Fruit fly (Drosophila melanogaster) whole organism, embryonic: ENCODE data around the gene CG3457.
A peak's percentile ranks its signal among the peaks of the same experiment; 100 is the strongest.

Experiments
- B-H1 ChIP-seq: fragments of 200-800 bp; sonication (Bioruptor generic); IDR thresholded peaks from 3 replicates; pipeline ENCODE4 v1.3.6; 2022; ENCODE audit warnings: missing biosample characterization, missing genetic modification characterization
- CG10366 ChIP-seq: fragments of 200-800 bp; sonication (Bioruptor generic); IDR thresholded peaks from 2 replicates; pipeline ENCODE4 v1.3.6; 2022; ENCODE audit warnings: missing biosample characterization, missing genetic modification characterization
- CG11085 ChIP-seq: fragments of 200-800 bp; sonication (Bioruptor generic); IDR thresholded peaks from 2 replicates; pipeline ENCODE4 v1.3.6; 2022; ENCODE audit warnings: missing biosample characterization, missing genetic modification characterization
- CG11093 ChIP-seq: fragments of 200-800 bp; sonication (Bioruptor generic); IDR thresholded peaks from 3 replicates; pipeline ENCODE4 v1.3.6; 2022; ENCODE audit warnings: missing biosample characterization, missing genetic modification characterization
- CG12071 ChIP-seq: fragments of 200-800 bp; sonication (Bioruptor generic); optimal IDR thresholded peaks from 3 replicates; lab custom pipeline; 2018; ENCODE audit warnings: missing biosample characterization, mild to moderate bottlenecking, missing genetic modification characterization
- CG14710 ChIP-seq: fragments of 200-800 bp; sonication (Bioruptor generic); optimal IDR thresholded peaks from 3 replicates; lab custom pipeline; 2019; ENCODE audit warnings: missing biosample characterization, mild to moderate bottlenecking, missing genetic modification characterization, moderate library complexity
- CG16815 ChIP-seq: fragments of 200-800 bp; sonication (Bioruptor generic); optimal IDR thresholded peaks from 3 replicates; lab custom pipeline; 2017; ENCODE audit warnings: missing biosample characterization, mild to moderate bottlenecking, missing genetic modification characterization
- CG1792 ChIP-seq: fragments of 200-800 bp; sonication (Bioruptor generic); optimal IDR thresholded peaks from 2 replicates; lab custom pipeline; 2016; ENCODE audit warnings: missing biosample characterization, missing genetic modification characterization
- CG1832 ChIP-seq: fragments of 200-800 bp; sonication (Bioruptor generic); optimal IDR thresholded peaks from 2 replicates; lab custom pipeline; 2017; ENCODE audit warnings: missing biosample characterization, mild to moderate bottlenecking, missing genetic modification characterization, inconsistent platforms
- CG18619 ChIP-seq: fragments of 200-800 bp; sonication (Bioruptor generic); optimal IDR thresholded peaks from 3 replicates; lab custom pipeline; 2017; ENCODE audit warnings: missing biosample characterization, mild to moderate bottlenecking, missing genetic modification characterization
- CG32772 ChIP-seq: fragments of 200-800 bp; sonication (Bioruptor generic); IDR thresholded peaks from 2 replicates; pipeline ENCODE4 v1.3.6; 2022; ENCODE audit warnings: missing biosample characterization, missing genetic modification characterization
- CG34376 ChIP-seq: fragments of 200-800 bp; sonication (Bioruptor generic); optimal IDR thresholded peaks from 2 replicates; lab custom pipeline; 2018; ENCODE audit warnings: missing biosample characterization, mild to moderate bottlenecking, missing genetic modification characterization
- CG42726 ChIP-seq: fragments of 200-800 bp; sonication (Bioruptor generic); IDR thresholded peaks from 2 replicates; pipeline ENCODE4 v1.3.6; 2022; ENCODE audit warnings: missing biosample characterization, missing genetic modification characterization; ENCODE audit not compliant: partially characterized antibody
- CG4360 ChIP-seq: fragments of 200-800 bp; sonication (Bioruptor generic); IDR thresholded peaks from 2 replicates; pipeline ENCODE4 v1.3.6; 2022; ENCODE audit warnings: missing biosample characterization, missing genetic modification characterization
- CG4854 ChIP-seq: fragments of 200-800 bp; sonication (Bioruptor generic); optimal IDR thresholded peaks from 2 replicates; lab custom pipeline; 2016; ENCODE audit warnings: missing biosample characterization, missing genetic modification characterization, inconsistent platforms
- CG6175 ChIP-seq: fragments of 200-800 bp; sonication (Bioruptor generic); IDR thresholded peaks from 3 replicates; pipeline ENCODE4 v1.3.6; 2022; ENCODE audit warnings: missing biosample characterization, missing genetic modification characterization
- CG6854 ChIP-seq: fragments of 200-800 bp; sonication (Bioruptor generic); optimal IDR thresholded peaks from 3 replicates; lab custom pipeline; 2017; ENCODE audit warnings: missing biosample characterization, mild to moderate bottlenecking, missing genetic modification characterization
- CG9215 ChIP-seq: fragments of 200-800 bp; sonication (Bioruptor generic); IDR thresholded peaks from 2 replicates; pipeline ENCODE4 v1.3.6; 2022; ENCODE audit warnings: missing biosample characterization, missing genetic modification characterization
- CG9876 ChIP-seq: fragments of 200-800 bp; sonication (Bioruptor generic); optimal IDR thresholded peaks from 2 replicates; lab custom pipeline; 2016; ENCODE audit warnings: missing biosample characterization, missing genetic modification characterization
- Camta ChIP-seq: fragments of 200-800 bp; sonication (Bioruptor generic); optimal IDR thresholded peaks from 2 replicates; lab custom pipeline; 2016; ENCODE audit warnings: missing biosample characterization, missing genetic modification characterization
- Deaf1 ChIP-seq: fragments of 200-800 bp; optimal IDR thresholded peaks from 3 replicates; lab custom pipeline; 2019; ENCODE audit warnings: missing biosample characterization, mild to moderate bottlenecking, missing genetic modification characterization, moderate library complexity
- Dip3 ChIP-seq: fragments of 200-800 bp; sonication (Bioruptor generic); optimal IDR thresholded peaks from 3 replicates; lab custom pipeline; 2016; ENCODE audit warnings: missing biosample characterization, missing genetic modification characterization
- Doc2 ChIP-seq: fragments of 200-800 bp; sonication (Bioruptor generic); IDR thresholded peaks from 2 replicates; pipeline ENCODE4 v1.3.6; 2022; ENCODE audit warnings: missing biosample characterization, missing genetic modification characterization
- H2.0 ChIP-seq: fragments of 200-800 bp; sonication (Bioruptor generic); IDR thresholded peaks from 2 replicates; pipeline ENCODE4 v1.3.6; 2022; ENCODE audit warnings: missing biosample characterization, missing genetic modification characterization
- HLH3B ChIP-seq: fragments of 200-800 bp; sonication (Bioruptor generic); IDR thresholded peaks from 2 replicates; pipeline ENCODE4 v1.3.6; 2022; ENCODE audit warnings: missing biosample characterization, missing genetic modification characterization
- HmgD ChIP-seq: fragments of 200-800 bp; sonication (Bioruptor generic); optimal IDR thresholded peaks from 3 replicates; lab custom pipeline; 2016; ENCODE audit warnings: missing biosample characterization, missing genetic modification characterization
- HmgZ ChIP-seq: fragments of 200-800 bp; sonication (Bioruptor generic); optimal IDR thresholded peaks from 2 replicates; lab custom pipeline; 2018; ENCODE audit warnings: missing biosample characterization, mild to moderate bottlenecking, missing genetic modification characterization
- Hmr ChIP-seq: fragments of 200-800 bp; sonication (Bioruptor generic); optimal IDR thresholded peaks from 3 replicates; lab custom pipeline; 2017; ENCODE audit warnings: mild to moderate bottlenecking, missing biosample characterization, missing genetic modification reagents, missing genetic modification characterization
- Hmx ChIP-seq: fragments of 200-800 bp; sonication (Bioruptor generic); optimal IDR thresholded peaks from 2 replicates; lab custom pipeline; 2016; ENCODE audit warnings: missing biosample characterization, missing genetic modification characterization
- Jarid2 ChIP-seq: fragments of 200-800 bp; sonication (Bioruptor generic); optimal IDR thresholded peaks from 3 replicates; lab custom pipeline; 2017; ENCODE audit warnings: mild to moderate bottlenecking, missing biosample characterization, missing genetic modification reagents, missing genetic modification characterization
- Meics ChIP-seq: fragments of 200-800 bp; sonication (Bioruptor generic); optimal IDR thresholded peaks from 2 replicates; lab custom pipeline; 2017; ENCODE audit warnings: missing biosample characterization, mild to moderate bottlenecking, missing genetic modification characterization
- Opbp ChIP-seq: fragments of 200-800 bp; sonication (Bioruptor generic); IDR thresholded peaks from 3 replicates; pipeline ENCODE4 v1.3.6; 2022; ENCODE audit warnings: missing biosample characterization, missing genetic modification characterization; ENCODE audit not compliant: partially characterized antibody
- Ptx1 ChIP-seq: fragments of 200-800 bp; sonication (Bioruptor generic); IDR thresholded peaks from 2 replicates; pipeline ENCODE4 v1.3.6; 2022; ENCODE audit warnings: missing biosample characterization, missing genetic modification characterization
- Scr ChIP-seq: fragments of 200-800 bp; sonication (Bioruptor generic); IDR thresholded peaks from 2 replicates; pipeline ENCODE4 v1.3.6; 2022; ENCODE audit warnings: missing biosample characterization, missing genetic modification characterization; ENCODE audit not compliant: partially characterized antibody
- Stat92E ChIP-seq, 3 experiments: fragments of >200 bp in 2 of 3; fragments of 200-800 bp in 1 of 3; sonication (Bioruptor generic) in 1 of 3; optimal IDR thresholded peaks; 2 replicates each; lab custom pipeline; 2017 to 2019; ENCODE audit warnings: missing biosample characterization in 3 of 3, missing genetic modification characterization in 3 of 3, mild to moderate bottlenecking in 1 of 3, moderate library complexity in 1 of 3
- ase ChIP-seq: fragments of 200-800 bp; sonication (Bioruptor generic); IDR thresholded peaks from 3 replicates; pipeline ENCODE4 v1.3.6; 2022; ENCODE audit warnings: missing biosample characterization, missing genetic modification characterization
- bsh ChIP-seq, 2 experiments: fragments of 200-800 bp; sonication (Bioruptor generic); optimal IDR thresholded peaks; 2 replicates each; lab custom pipeline; 2017 to 2018; ENCODE audit warnings: mild to moderate bottlenecking in 2 of 2, missing biosample characterization in 2 of 2, missing genetic modification characterization in 2 of 2, moderate library complexity in 1 of 2
- corto ChIP-seq: fragments of 200-800 bp; sonication (Bioruptor generic); optimal IDR thresholded peaks from 2 replicates; lab custom pipeline; 2016; ENCODE audit warnings: missing biosample characterization, mild to moderate bottlenecking, missing genetic modification characterization, moderate library complexity
- cwo ChIP-seq: fragments of 200-800 bp; sonication (Bioruptor generic); optimal IDR thresholded peaks from 3 replicates; lab custom pipeline; 2017; ENCODE audit warnings: missing biosample characterization, missing genetic modification characterization, mild to moderate bottlenecking, moderate library complexity, missing genetic modification reagents
- dm ChIP-seq: fragments of 200-800 bp; sonication (Bioruptor generic); optimal IDR thresholded peaks from 3 replicates; lab custom pipeline; 2016; ENCODE audit warnings: missing biosample characterization, missing genetic modification characterization
- ftz-f1 ChIP-seq: fragments of 200-800 bp; sonication (Bioruptor generic); optimal IDR thresholded peaks from 2 replicates; lab custom pipeline; 2016; ENCODE audit warnings: missing biosample characterization, missing genetic modification characterization
- gce ChIP-seq: fragments of 200-800 bp; sonication (Bioruptor generic); IDR thresholded peaks from 3 replicates; pipeline ENCODE4 v1.3.6; 2022; ENCODE audit warnings: missing biosample characterization, missing genetic modification characterization
- grau ChIP-seq: fragments of 200-800 bp; optimal IDR thresholded peaks from 3 replicates; lab custom pipeline; 2019; ENCODE audit warnings: missing biosample characterization, mild to moderate bottlenecking, missing genetic modification characterization, moderate library complexity
- gt ChIP-seq: fragments of 200-800 bp; sonication (Bioruptor generic); IDR thresholded peaks from 2 replicates; pipeline ENCODE4 v1.3.6; 2022; ENCODE audit warnings: missing biosample characterization, missing genetic modification characterization
- jumu ChIP-seq: fragments of 200-800 bp; sonication (Bioruptor generic); optimal IDR thresholded peaks from 3 replicates; lab custom pipeline; 2016; ENCODE audit warnings: missing biosample characterization, missing genetic modification characterization
- lov ChIP-seq, 2 experiments: fragments of 200-800 bp in 1 of 2; fragments of >200 bp in 1 of 2; sonication (Bioruptor generic) in 1 of 2; IDR thresholded peaks in 1 of 2; optimal IDR thresholded peaks in 1 of 2; 2 replicates in 1 of 2; 3 replicates in 1 of 2; pipeline versions ENCODE4 v1.3.6 to Lab custom; 2017 to 2022; ENCODE audit warnings: missing biosample characterization in 1 of 2, missing genetic modification characterization in 1 of 2
- mirr ChIP-seq: fragments of 200-800 bp; sonication (Bioruptor generic); optimal IDR thresholded peaks from 3 replicates; lab custom pipeline; 2018; ENCODE audit warnings: missing biosample characterization, mild to moderate bottlenecking, missing genetic modification characterization
- pzg ChIP-seq: fragments of 200-800 bp; sonication (Bioruptor generic); optimal IDR thresholded peaks from 3 replicates; lab custom pipeline; 2018; ENCODE audit warnings: missing biosample characterization, mild to moderate bottlenecking, missing genetic modification characterization, moderate library complexity
- rib ChIP-seq: fragments of 200-800 bp; sonication (Bioruptor generic); IDR thresholded peaks from 2 replicates; pipeline ENCODE4 v1.3.6; 2022; ENCODE audit warnings: missing biosample characterization, missing genetic modification characterization
- unc-4 ChIP-seq: fragments of 200-800 bp; sonication (Bioruptor generic); IDR thresholded peaks from 2 replicates; pipeline ENCODE4 v1.3.6; 2022; ENCODE audit warnings: missing biosample characterization, missing genetic modification characterization; ENCODE audit not compliant: partially characterized antibody

Gene CG3457

DNA sequence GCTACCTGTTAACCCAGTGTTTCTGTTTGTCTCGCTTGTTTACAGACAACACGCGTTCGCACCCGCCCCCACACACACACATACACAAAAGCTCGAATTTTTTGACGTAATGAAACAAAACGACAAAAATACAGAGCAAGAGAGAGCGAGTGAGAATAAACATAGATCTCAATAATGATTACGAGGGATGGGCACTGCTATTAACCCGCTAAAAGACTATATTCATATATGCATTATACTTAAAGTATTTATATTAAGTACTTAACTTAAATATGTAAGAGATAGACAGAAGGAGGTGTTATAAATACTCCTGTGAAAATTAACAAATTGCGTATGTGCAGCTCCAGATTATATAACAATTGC lies 45.8 kb upstream of the CG3457 start (continued):
- peak; percentile 65 for TF ChIP-seq Hmr (GFP tag; lab: Kevin White, UChicago)
- TF ChIP-seq CG11093 (GFP tag; lab: Robert Waterston, UW) = no peak; the same call in 2 of the 3 replicates
- TF ChIP-seq CG4854 (GFP tag; lab: Kevin White, UChicago) = no peak
- no peak for TF ChIP-seq CG6175 (GFP tag; lab: Robert Waterston, UW)
- peak in 1 of 2 experiments; percentile 46 for TF ChIP-seq bsh (GFP tag; optimal IDR thresholded peaks at IDR 0.05; lab: Kevin White, UChicago)
- no peak for TF ChIP-seq HmgD (GFP tag; lab: Kevin White, UChicago)
- TF ChIP-seq CG9876 (GFP tag; lab: Kevin White, UChicago) = no peak
- TF ChIP-seq Scr (GFP tag; lab: Robert Waterston, UW) = no peak
- no peak for TF ChIP-seq HmgZ
- peak; percentile 22 for TF ChIP-seq dm (GFP tag; lab: Kevin White, UChicago)
- TF ChIP-seq CG6854 (GFP tag; lab: Kevin White, UChicago) = no peak
- no peak for TF ChIP-seq CG16815 (GFP tag; lab: Kevin White, UChicago)
- no peak for TF ChIP-seq Deaf1 (tag; lab: Kevin White, UChicago)
- peak; percentile 23 for TF ChIP-seq Camta (GFP tag; lab: Kevin White, UChicago)
- peak; percentile 28; the same call in 1 of the 2 replicates for TF ChIP-seq Ptx1
- no peak for TF ChIP-seq Dip3 (GFP tag; lab: Kevin White, UChicago)
- TF ChIP-seq CG10366 (GFP tag; lab: Robert Waterston, UW) = no peak
- TF ChIP-seq Meics (GFP tag; lab: Kevin White, UChicago) = peak; percentile 57
- peak; percentile 8; the same call in 1 of the 3 replicates for TF ChIP-seq gce (GFP tag; lab: Robert Waterston, UW)
- 0 out of 2 replicates have a peak, but pooled peaks have one; percentile 11 for TF ChIP-seq CG4360 (GFP tag; lab: Robert Waterston, UW)
- peak; percentile 20; the same call in 1 of the 2 replicates for TF ChIP-seq HLH3B (GFP tag; lab: Robert Waterston, UW)
- TF ChIP-seq CG12071 (GFP tag; lab: Kevin White, UChicago) = peak; percentile 61
- TF ChIP-seq mirr = peak; percentile 97
- no peak; the same call in 2 of the 3 replicates for TF ChIP-seq B-H1
- TF ChIP-seq corto (GFP tag; lab: Kevin White, UChicago) = peak; percentile 51
- peak; percentile 23; the same call in 1 of the 2 replicates for TF ChIP-seq CG9215 (GFP tag; lab: Robert Waterston, UW)
- no peak for TF ChIP-seq H2.0 (GFP tag; lab: Robert Waterston, UW)
- no peak for TF ChIP-seq gt (GFP tag; lab: Robert Waterston, UW)
- TF ChIP-seq CG32772 = no peak
- peak; percentile 68 for TF ChIP-seq grau (tag; lab: Kevin White, UChicago)
- TF ChIP-seq ase = no peak; the same call in 2 of the 3 replicates
- no peak for TF ChIP-seq pzg (GFP tag; lab: Kevin White, UChicago)
- TF ChIP-seq CG18619 (GFP tag; lab: Kevin White, UChicago) = peak; percentile 23
- peak; percentile 50 for TF ChIP-seq cwo
- no peak for TF ChIP-seq CG42726 (GFP tag; lab: Robert Waterston, UW)
- peak; percentile 15 for TF ChIP-seq CG1792 (GFP tag; lab: Kevin White, UChicago)
- TF ChIP-seq Jarid2 (GFP tag; lab: Kevin White, UChicago) = no peak
- TF ChIP-seq Hmx = no peak
- TF ChIP-seq jumu (GFP tag; lab: Kevin White, UChicago) = no peak
- no peak for TF ChIP-seq rib (GFP tag; lab: Robert Waterston, UW)
- no peak for TF ChIP-seq Stat92E (GFP tag; optimal IDR thresholded peaks at IDR 0.05; lab: Kevin White, UChicago)
- no peak for TF ChIP-seq unc-4 (GFP tag; lab: Robert Waterston, UW)
- TF ChIP-seq CG11085 (GFP tag; lab: Robert Waterston, UW) = 0 out of 2 replicates have a peak, but pooled peaks have one; percentile 15
- TF ChIP-seq CG34376 (GFP tag; lab: Kevin White, UChicago) = peak; percentile 55
- TF ChIP-seq lov (optimal IDR thresholded peaks at IDR 0.05; lab: Kevin White, UChicago) = no peak
- TF ChIP-seq lov (GFP tag; IDR thresholded peaks at IDR 0.05; lab: Robert Waterston, UW) = no peak
- TF ChIP-seq ftz-f1 = no peak
- TF ChIP-seq Doc2 (GFP tag; lab: Robert Waterston, UW) = no peak
- no peak for TF ChIP-seq CG1832 (GFP tag; lab: Kevin White, UChicago)
- TF ChIP-seq Opbp (GFP tag; lab: Robert Waterston, UW) = no peak
- peak; percentile 0 for TF ChIP-seq CG14710 (tag; lab: Kevin White, UChicago)
